Fruit fly (Drosophila melanogaster): Measurements from ENCODE around the gene CG5693.

The CG5693 gene

dm6 chr2L:18003028-18003836, 3.2 kb upstream of the CG5693 start:
- peak; percentile 35 for TF ChIP-seq lbe (GFP tag; optimal IDR thresholded peaks at IDR 0.05)
- no peak for TF ChIP-seq B-H2 (GFP tag; optimal IDR thresholded peaks at IDR 0.05)
- TF ChIP-seq Drgx (GFP tag; IDR thresholded peaks at IDR 0.05), result peak; percentile 95
- no peak for TF ChIP-seq Dp (GFP tag; optimal IDR thresholded peaks at IDR 0.05)
- peak in 1 of 2 experiments; percentile 19 for TF ChIP-seq bsh (GFP tag; optimal IDR thresholded peaks at IDR 0.05)
- peak; percentile 37 for TF ChIP-seq corto (GFP tag; optimal IDR thresholded peaks at IDR 0.05)

dm6 chr2L:18005481-18005880, 946 bp upstream of the CG5693 start:
- TF ChIP-seq bsh (GFP tag; optimal IDR thresholded peaks at IDR 0.05) (peak in 1 of 2 experiments; percentile 67), Gug (GFP tag; IDR thresholded peaks at IDR 0.05) (no peak), CkIIα-i1 (GFP tag; IDR thresholded peaks at IDR 0.05) (no peak), Drgx (GFP tag; IDR thresholded peaks at IDR 0.05) (peak; percentile 71), dmrt99B (tag; optimal IDR thresholded peaks at IDR 0.05) (peak; percentile 37), Sox102F (GFP tag; optimal IDR thresholded peaks at IDR 0.05) (peak; percentile 25), sens (GFP tag) (peak; percentile 76), Oaz (GFP tag; IDR thresholded peaks at IDR 0.05) (0 out of 2 replicates have a peak, but pooled peaks have one; percentile 5), CG11504 (tag; optimal IDR thresholded peaks at IDR 0.05) (peak; percentile 40)

dm6 chr2L:18007060-18007459, 633 bp downstream of the CG5693 start, which contains the start of gene CG42659:
Gene CG42659 (plus strand): TSS chr2L:18007360.
- TF ChIP-seq Taf1 (GFP tag; IDR thresholded peaks at IDR 0.05) (no peak), CG14965 (GFP tag; optimal IDR thresholded peaks at IDR 0.05; ENCODE audit: borderline replicate concordance) (no peak), Bdp1 (GFP tag; optimal IDR thresholded peaks at IDR 0.05) (no peak), Adf1 (GFP tag; IDR thresholded peaks at IDR 0.05) (no peak), lov (optimal IDR thresholded peaks at IDR 0.05) (no peak), lov (GFP tag; IDR thresholded peaks at IDR 0.05) (no peak), seq (GFP tag; IDR thresholded peaks at IDR 0.05) (no peak), CG17359 (tag; optimal IDR thresholded peaks at IDR 0.05) (no peak), dysf (GFP tag; IDR thresholded peaks at IDR 0.05) (no peak), Nf-YC (tag; optimal IDR thresholded peaks at IDR 0.05) (no peak), Lhr (GFP tag; optimal IDR thresholded peaks at IDR 0.05) (no peak), eyg (GFP tag; optimal IDR thresholded peaks at IDR 0.05) (no peak), zen2 (GFP tag; IDR thresholded peaks at IDR 0.05; ENCODE audit: partially characterized antibody) (no peak)

- TF ChIP-seq CG15479 (GFP tag; optimal IDR thresholded peaks at IDR 0.05) (no peak), HLHmδ (GFP tag; optimal IDR thresholded peaks at IDR 0.05) (no peak), CG6791 (GFP tag; IDR thresholded peaks at IDR 0.05; ENCODE audit: partially characterized antibody) (no peak)
These were observed 1.2 kb downstream of the CG5693 start, which contains the start of the genes CG42634 and CG42635 for dm6 chr2L:18007635-18008034. Gene CG42634 (plus strand): TSS chr2L:18007935. Gene CG42635 (plus strand): TSS chr2L:18007935.

- TF ChIP-seq CG11456 (GFP tag; IDR thresholded peaks at IDR 0.05), result no peak
- no peak for TF ChIP-seq CG2202 (tag; optimal IDR thresholded peaks at IDR 0.05)
- no peak for TF ChIP-seq CG7556 (GFP tag; optimal IDR thresholded peaks at IDR 0.05)
- TF ChIP-seq CG42726 (GFP tag; IDR thresholded peaks at IDR 0.05; ENCODE audit: partially characterized antibody), result no peak
- TF ChIP-seq ham (GFP tag; IDR thresholded peaks at IDR 0.05), result no peak
These were observed 2.2 kb downstream of the CG5693 start, which contains the start of gene CG31740 for dm6 chr2L:18008653-18009052. Gene CG31740 (plus strand): TSS chr2L:18008953.
